Worm (Caenorhabditis elegans): ENCODE data around the gene T25C12.3.

T25C12.3 gene

DNA sequence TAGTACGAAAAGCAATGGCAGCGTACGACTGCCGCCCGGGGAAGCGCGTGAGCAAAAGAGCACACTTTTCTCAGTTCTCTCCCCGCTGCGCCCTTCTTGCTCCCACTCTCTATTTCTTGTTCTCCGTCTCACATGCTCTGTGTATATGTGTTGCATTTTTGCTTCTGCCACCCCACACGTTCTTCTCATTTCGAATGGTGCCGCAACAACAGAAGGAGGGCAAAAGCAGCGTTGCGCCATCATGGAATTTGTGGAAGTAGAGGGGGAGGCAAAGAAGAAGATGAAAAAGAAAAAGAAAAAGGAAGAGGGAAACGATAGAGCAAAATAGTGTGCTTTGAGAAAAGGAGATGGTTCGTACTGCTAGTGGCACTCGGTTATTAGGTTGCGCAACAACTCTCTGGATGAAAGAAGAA is 32.5 kb downstream of the T25C12.3 start (continued):
- TF ChIP-seq unc-98 (GFP tag; IDR thresholded peaks at IDR 0.05) (no peak), fkh-10 (GFP tag; optimal IDR thresholded peaks at IDR 0.05) (peak; percentile 97), sup-37 (GFP tag; optimal IDR thresholded peaks at IDR 0.05) (peak; percentile 3), nhr-84 (tag; optimal IDR thresholded peaks at IDR 0.05) (no peak), ceh-63 (GFP tag; optimal IDR thresholded peaks at IDR 0.05) (no peak), nhr-76 (tag; optimal IDR thresholded peaks at IDR 0.05) (no peak), hlh-4 (tag; optimal IDR thresholded peaks at IDR 0.05) (no peak), mep-1 (tag; optimal IDR thresholded peaks at IDR 0.05) (peak; percentile 81), unc-130 (tag; optimal IDR thresholded peaks at IDR 0.05) (no peak), Y116A8C.19 (tag; optimal IDR thresholded peaks at IDR 0.05; ENCODE audit: borderline replicate concordance) (no peak), nhr-90 (tag; optimal IDR thresholded peaks at IDR 0.05; ENCODE audit: poor library complexity) (no peak), isw-1 (GFP tag; IDR thresholded peaks at IDR 0.05) (no peak; the same call in none of the 2 replicates), snpc-4 (tag; optimal IDR thresholded peaks at IDR 0.05) (no peak), ces-1 (GFP tag; optimal IDR thresholded peaks at IDR 0.05) (peak; percentile 63), jun-1 (tag; optimal IDR thresholded peaks at IDR 0.05) (peak; percentile 35), nhr-19 (GFP tag; conservative IDR thresholded peaks at IDR 0.05) (peak; percentile 41), aly-2 (tag; optimal IDR thresholded peaks at IDR 0.05) (no peak), blmp-1 (tag; optimal IDR thresholded peaks at IDR 0.05) (no peak), pax-3 (tag; optimal IDR thresholded peaks at IDR 0.05) (no peak), hlh-17 (GFP tag; optimal IDR thresholded peaks at IDR 0.05; ENCODE audit: borderline replicate concordance) (no peak), nhr-85 (tag) (no peak), fos-1 (tag; optimal IDR thresholded peaks at IDR 0.05) (no peak), swsn-7 (tag; optimal IDR thresholded peaks at IDR 0.05) (peak; percentile 73), rnt-1 (tag; optimal IDR thresholded peaks at IDR 0.05) (peak; percentile 79), C16A3.4 (tag; optimal IDR thresholded peaks at IDR 0.05) (peak; percentile 41), elt-2 (tag; optimal IDR thresholded peaks at IDR 0.05) (no peak), lsy-2 (tag; optimal IDR thresholded peaks at IDR 0.05) (peak; percentile 43 to 65), elt-3 (tag; optimal IDR thresholded peaks at IDR 0.05) (no peak), ama-1 (optimal IDR thresholded peaks at IDR 0.05) (no peak), lin-35 (GFP tag; optimal IDR thresholded peaks at IDR 0.05) (peak; percentile 29 to 48), fkh-8 (tag; optimal IDR thresholded peaks at IDR 0.05) (peak; percentile 88), nhr-11 (tag; optimal IDR thresholded peaks at IDR 0.05) (no peak), ceh-82 (tag; optimal IDR thresholded peaks at IDR 0.05) (peak in 2 of 3 experiments; percentile 50 to 79), sox-4 (tag; optimal IDR thresholded peaks at IDR 0.05) (no peak), hpl-2 (GFP tag; optimal IDR thresholded peaks at IDR 0.05) (no peak), ets-5 (GFP tag; IDR thresholded peaks at IDR 0.05) (no peak), egl-13 (tag; optimal IDR thresholded peaks at IDR 0.05) (peak; percentile 77), ceh-8 (GFP tag; optimal IDR thresholded peaks at IDR 0.05) (peak; percentile 28), F16B12.6 (tag; optimal IDR thresholded peaks at IDR 0.05) (no peak), nhr-77 (tag; optimal IDR thresholded peaks at IDR 0.05) (no peak), alr-1 (tag; optimal IDR thresholded peaks at IDR 0.05; ENCODE audit: borderline replicate concordance) (no peak), lin-39 (tag; optimal IDR thresholded peaks at IDR 0.05) (no peak)

DNA sequence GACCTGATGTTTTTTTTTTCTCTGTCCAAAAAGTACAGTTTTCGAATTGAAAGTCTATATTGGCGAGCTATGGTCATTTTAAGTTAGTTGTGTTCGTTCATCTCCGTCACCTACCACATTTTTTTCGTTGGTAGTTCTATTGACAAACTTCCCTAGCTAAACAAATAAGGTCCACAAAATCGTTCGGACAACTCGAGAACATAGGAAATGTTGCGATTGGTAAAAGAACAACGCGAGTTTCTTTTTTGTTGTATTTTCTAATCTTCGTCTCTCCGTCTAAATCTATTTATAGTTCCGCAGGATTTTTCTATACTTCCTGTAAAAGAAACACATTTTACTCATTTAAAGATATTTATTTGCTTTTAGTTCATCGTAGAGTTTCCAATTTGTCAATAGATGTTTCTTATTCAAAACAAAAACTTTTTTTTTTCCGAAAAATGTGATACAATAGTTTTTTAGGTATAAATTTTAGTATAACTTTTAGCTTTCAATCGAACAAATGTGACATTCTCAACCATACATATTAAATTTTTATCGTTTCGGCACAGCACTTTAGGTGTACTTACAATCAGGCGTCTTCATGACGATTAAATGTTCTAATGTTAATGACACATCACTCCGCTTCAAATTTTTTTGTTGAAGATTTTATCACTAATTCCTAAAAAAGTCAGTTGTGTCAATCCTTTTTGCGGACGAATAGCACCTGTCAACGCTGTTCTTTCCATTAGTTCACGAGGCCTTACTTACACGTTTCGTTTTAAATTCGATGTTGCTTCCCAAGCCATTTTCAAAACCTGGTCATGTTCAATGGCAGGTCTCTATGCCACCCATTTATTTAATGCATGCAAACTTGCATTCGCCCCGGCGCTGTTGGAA is 33.1 kb downstream of the T25C12.3 start:
- no peak for TF ChIP-seq C34B4.2 (tag; optimal IDR thresholded peaks at IDR 0.05)
- no peak for TF ChIP-seq efl-1 (optimal IDR thresholded peaks at IDR 0.05)
- TF ChIP-seq efl-1 (GFP tag; optimal IDR thresholded peaks at IDR 0.05 in 1 of 2), result peak in 1 of 2 experiments; percentile 59
